Fruit fly (Drosophila melanogaster): ENCODE results near the gene ZnT77C.
A peak's percentile ranks its signal among the peaks of the same experiment; 100 is the strongest.

- no peak for TF ChIP-seq CG10348 (GFP tag; IDR thresholded peaks at IDR 0.05)
- peak; percentile 83 for TF ChIP-seq CG34367 (tag; optimal IDR thresholded peaks at IDR 0.05)
- TF ChIP-seq CG8159 (tag; optimal IDR thresholded peaks at IDR 0.05): peak; percentile 86
- TF ChIP-seq Pif1B (GFP tag; optimal IDR thresholded peaks at IDR 0.05): peak; percentile 92
- TF ChIP-seq rn (GFP tag; IDR thresholded peaks at IDR 0.05): peak; percentile 80
- TF ChIP-seq Snoo (tag; optimal IDR thresholded peaks at IDR 0.05): peak; percentile 91
- TF ChIP-seq CG4496 (GFP tag; IDR thresholded peaks at IDR 0.05): peak; percentile 95
These were observed 49.8 kb downstream of the ZnT77C start for dm6 chr3L:20444815-20445519.
